Worm (Caenorhabditis elegans) whole organism, late embryonic: ENCODE data around the gene Y57G11C.499.
"Not testable (repeated sequence)": the region's sequence is repeated elsewhere in the genome, so short reads cannot be mapped to it uniquely, and the experiment has no call there.

Experiments used
- C08G9.2 ChIP-seq: sonication (generic microtip); optimal IDR thresholded peaks from 2 replicates; lab custom pipeline; 2016; ENCODE audit warnings: mild to moderate bottlenecking, missing genetic modification characterization, moderate library complexity, missing compliant biosample characterization
- ama-1 ChIP-seq: fragments of 150-350 bp; optimal IDR thresholded peaks from 2 replicates; lab custom pipeline; 2014
- ceh-14 ChIP-seq: sonication (generic microtip); optimal IDR thresholded peaks from 2 replicates; lab custom pipeline; 2016; ENCODE audit warnings: missing genotype, missing genetic modification characterization, missing compliant biosample characterization
- ceh-18 ChIP-seq: sonication (generic microtip); optimal IDR thresholded peaks from 2 replicates; lab custom pipeline; 2016; ENCODE audit warnings: missing genetic modification characterization, missing compliant biosample characterization
- ceh-19 ChIP-seq: fragments of 200-800 bp; sonication (Bioruptor generic); optimal IDR thresholded peaks from 2 replicates; lab custom pipeline; 2018; ENCODE audit warnings: mild to moderate bottlenecking, missing genetic modification characterization, missing compliant biosample characterization
- ceh-2 ChIP-seq: sonication (generic microtip); optimal IDR thresholded peaks from 2 replicates; lab custom pipeline; 2016; ENCODE audit warnings: missing genotype, missing genetic modification characterization, missing compliant biosample characterization
- ceh-22 ChIP-seq: sonication (generic microtip); optimal IDR thresholded peaks from 2 replicates; lab custom pipeline; 2017; ENCODE audit warnings: missing biosample characterization, missing genetic modification characterization
- ceh-24 ChIP-seq: sonication (generic microtip); optimal IDR thresholded peaks from 2 replicates; lab custom pipeline; 2016; ENCODE audit warnings: mild to moderate bottlenecking, missing genetic modification characterization, missing compliant biosample characterization
- ceh-34 ChIP-seq: sonication (generic microtip); optimal IDR thresholded peaks from 2 replicates; lab custom pipeline; 2016; ENCODE audit warnings: mild to moderate bottlenecking, missing genetic modification characterization, missing compliant biosample characterization
- ceh-48 ChIP-seq: sonication (generic microtip); optimal IDR thresholded peaks from 2 replicates; lab custom pipeline; 2016; ENCODE audit warnings: missing genetic modification characterization, inconsistent platforms, missing compliant biosample characterization
- ceh-6 ChIP-seq: fragments of 200-800 bp; sonication (Bioruptor generic); optimal IDR thresholded peaks from 2 replicates; lab custom pipeline; 2018; ENCODE audit warnings: mild to moderate bottlenecking, missing genetic modification characterization, missing compliant biosample characterization
- ceh-9 ChIP-seq: sonication (generic microtip); optimal IDR thresholded peaks from 2 replicates; lab custom pipeline; 2016; ENCODE audit warnings: mild to moderate bottlenecking, missing genetic modification characterization, inconsistent platforms, missing compliant biosample characterization
- che-1 ChIP-seq: sonication (generic microtip); optimal IDR thresholded peaks from 2 replicates; lab custom pipeline; 2016; ENCODE audit warnings: mild to moderate bottlenecking, missing genetic modification characterization, missing compliant biosample characterization
- dmd-4 ChIP-seq: sonication (generic microtip); optimal IDR thresholded peaks from 2 replicates; lab custom pipeline; 2016; ENCODE audit warnings: borderline replicate concordance, missing genetic modification characterization, missing compliant biosample characterization
- ets-4 ChIP-seq: sonication (generic microtip); optimal IDR thresholded peaks from 2 replicates; lab custom pipeline; 2016; ENCODE audit warnings: missing genetic modification characterization, missing compliant biosample characterization
- fax-1 ChIP-seq: sonication (generic microtip); optimal IDR thresholded peaks from 2 replicates; lab custom pipeline; 2016; ENCODE audit warnings: missing genotype, missing genetic modification characterization, missing compliant biosample characterization
- fkh-6 ChIP-seq: sonication (generic microtip); optimal IDR thresholded peaks from 2 replicates; lab custom pipeline; 2016; ENCODE audit warnings: missing genetic modification characterization, missing compliant biosample characterization
- gmeb-2 ChIP-seq: sonication (generic microtip); optimal IDR thresholded peaks from 2 replicates; lab custom pipeline; 2016; ENCODE audit warnings: missing genetic modification characterization, inconsistent platforms, missing compliant biosample characterization
- hlh-13 ChIP-seq: fragments of 200-800 bp; sonication (Bioruptor generic); optimal IDR thresholded peaks from 2 replicates; lab custom pipeline; 2018; ENCODE audit warnings: mild to moderate bottlenecking, missing genetic modification characterization, missing compliant biosample characterization
- hlh-15 ChIP-seq: sonication (generic microtip); optimal IDR thresholded peaks from 2 replicates; lab custom pipeline; 2016; ENCODE audit warnings: missing genetic modification characterization, missing compliant biosample characterization
- hlh-30 ChIP-seq: sonication (generic microtip); optimal IDR thresholded peaks from 2 replicates; lab custom pipeline; 2017; ENCODE audit warnings: antibody characterized with exemption, missing genetic modification characterization, missing compliant biosample characterization; ENCODE audit not compliant: insufficient read depth
- hlh-8 ChIP-seq: sonication (generic microtip); optimal IDR thresholded peaks from 2 replicates; lab custom pipeline; 2016; ENCODE audit warnings: missing genotype, missing genetic modification characterization, missing compliant biosample characterization
- lim-6 ChIP-seq: sonication (generic microtip); optimal IDR thresholded peaks from 2 replicates; lab custom pipeline; 2016; ENCODE audit warnings: missing genetic modification characterization, missing compliant biosample characterization
- lin-11 ChIP-seq: fragments of 200-800 bp; sonication (Bioruptor generic); optimal IDR thresholded peaks from 2 replicates; lab custom pipeline; 2018; ENCODE audit warnings: mild to moderate bottlenecking, missing genetic modification characterization, missing compliant biosample characterization
- nhr-232 ChIP-seq: sonication (generic microtip); optimal IDR thresholded peaks from 2 replicates; lab custom pipeline; 2016; ENCODE audit warnings: missing genetic modification characterization, missing compliant biosample characterization
- pat-9 ChIP-seq: fragments of 200-800 bp; sonication (Bioruptor generic); optimal IDR thresholded peaks from 2 replicates; lab custom pipeline; 2018; ENCODE audit warnings: mild to moderate bottlenecking, missing genetic modification characterization, moderate library complexity, missing compliant biosample characterization
- pax-1 ChIP-seq: fragments of 150-350 bp; optimal IDR thresholded peaks from 2 replicates; lab custom pipeline; 2014; ENCODE audit warnings: missing biosample characterization, missing genetic modification characterization
- pha-4 ChIP-seq: fragments of 150-350 bp; optimal IDR thresholded peaks from 2 replicates; lab custom pipeline; 2018; ENCODE audit warnings: missing biosample characterization, missing genetic modification reagents, missing genetic modification characterization
- pqm-1 ChIP-seq: sonication (generic microtip); optimal IDR thresholded peaks from 2 replicates; lab custom pipeline; 2016; ENCODE audit warnings: missing genetic modification characterization, missing compliant biosample characterization
- pros-1 ChIP-seq: fragments of 150-350 bp; optimal IDR thresholded peaks from 2 replicates; lab custom pipeline; 2014; ENCODE audit warnings: missing biosample characterization, missing genetic modification reagents, missing genetic modification characterization
- rnt-1 ChIP-seq: sonication (generic microtip); optimal IDR thresholded peaks from 2 replicates; lab custom pipeline; 2016; ENCODE audit warnings: missing genetic modification characterization, missing compliant biosample characterization
- sdc-2 ChIP-seq: sonication (generic microtip); optimal IDR thresholded peaks from 2 replicates; lab custom pipeline; 2016; ENCODE audit warnings: missing genotype, missing genetic modification characterization, missing compliant biosample characterization
- tbx-2 ChIP-seq: sonication (generic microtip); optimal IDR thresholded peaks from 2 replicates; lab custom pipeline; 2016; ENCODE audit warnings: missing genetic modification characterization, missing compliant biosample characterization
- unc-3 ChIP-seq, 2 experiments: fragments of 200-800 bp in 1 of 2; sonication (Bioruptor generic) in 1 of 2; sonication (generic microtip) in 1 of 2; conservative IDR thresholded peaks in 1 of 2; optimal IDR thresholded peaks in 1 of 2; 2 replicates each; pipeline versions ENCODE4 v1.3.6 to Lab custom; 2016 to 2022; ENCODE audit warnings: missing compliant biosample characterization in 2 of 2, missing genetic modification characterization in 2 of 2, missing genetic modification reagents in 1 of 2
- unc-55 ChIP-seq: sonication (generic microtip); optimal IDR thresholded peaks from 2 replicates; lab custom pipeline; 2017; ENCODE audit warnings: missing biosample characterization, missing genetic modification reagents, missing genetic modification characterization

Gene Y57G11C.499

DNA sequence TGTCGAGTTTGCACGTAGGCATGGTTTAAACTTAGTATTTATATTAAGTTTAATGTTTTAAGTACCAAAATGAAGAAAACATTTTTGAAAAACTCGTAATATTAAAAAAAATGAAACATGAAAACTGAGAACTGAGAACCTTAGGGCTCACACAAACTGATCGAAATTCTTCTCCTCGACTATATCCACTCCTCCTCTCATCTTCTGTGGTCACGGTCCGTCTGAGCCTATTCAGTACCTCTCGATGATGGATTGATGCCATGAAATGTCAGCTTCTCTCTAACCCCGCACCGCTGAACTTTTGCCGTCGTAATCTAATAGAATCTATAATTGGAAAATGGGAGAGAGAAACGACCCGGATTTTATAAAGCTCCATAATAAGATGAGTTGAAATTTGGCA is 29.7 kb upstream of the Y57G11C.499 start, which contains the start of gene nlp-56:
nlp-56 (minus strand) TSS at position 257 of the 400 bp plus-strand sequence.
- TF ChIP-seq rnt-1 (no peak), ceh-9 (tag; lab: Kevin White, UChicago) (no peak), gmeb-2 (tag; lab: Kevin White, UChicago) (no peak), fax-1 (tag; lab: Kevin White, UChicago) (no peak), ceh-24 (no peak), pros-1 (no peak), unc-3 (GFP tag; conservative IDR thresholded peaks at IDR 0.05; lab: Robert Waterston, UW) (no peak), unc-3 (tag; optimal IDR thresholded peaks at IDR 0.05; lab: Kevin White, UChicago) (no peak), ceh-2 (no peak), hlh-30 (tag; lab: Kevin White, UChicago) (no peak), ama-1 (lab: Kevin White, UChicago) (no peak), lim-6 (no peak), nhr-232 (tag; lab: Kevin White, UChicago) (no peak), pat-9 (tag; lab: Kevin White, UChicago) (no peak), hlh-13 (GFP tag; lab: Kevin White, UChicago) (no peak), sdc-2 (tag; lab: Kevin White, UChicago) (no peak), pha-4 (tag; lab: Kevin White, UChicago) (no peak), ceh-34 (tag; lab: Kevin White, UChicago) (no peak), ceh-22 (no peak)

DNA sequence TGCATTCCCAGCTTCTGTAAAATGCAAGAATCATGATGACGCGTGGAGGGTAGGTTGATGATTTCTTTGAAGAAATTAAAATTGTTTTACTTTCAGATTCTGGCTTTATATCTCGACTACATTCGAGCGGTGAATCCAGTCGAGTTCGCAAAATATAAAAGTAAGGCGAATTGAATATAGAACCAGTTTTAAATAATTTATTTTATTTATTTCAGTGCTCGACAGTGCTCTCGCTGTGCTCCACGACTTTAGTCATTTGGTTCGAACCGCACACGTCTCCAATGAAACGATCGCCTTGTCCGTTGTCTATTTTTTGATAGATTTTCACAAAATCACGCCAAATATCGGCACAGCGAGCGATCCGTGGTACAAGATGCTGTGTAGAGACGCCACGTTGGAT is 27.5 kb upstream of the Y57G11C.499 start, which contains the start of gene Y57G11C.1130:
Y57G11C.1130 (plus strand) TSS at position 301 of the 400 bp plus-strand sequence.
- no peak for TF ChIP-seq hlh-8 (tag; lab: Kevin White, UChicago)
- no peak for TF ChIP-seq ceh-24
- no peak for TF ChIP-seq hlh-15 (tag; lab: Kevin White, UChicago)
- no peak for TF ChIP-seq gmeb-2 (tag; lab: Kevin White, UChicago)
- no peak for TF ChIP-seq pha-4 (tag; lab: Kevin White, UChicago)
- no peak for TF ChIP-seq nhr-232 (tag; lab: Kevin White, UChicago)
- TF ChIP-seq pros-1 = no peak
- no peak for TF ChIP-seq fkh-6 (tag; lab: Kevin White, UChicago)
- TF ChIP-seq ets-4 (tag; lab: Kevin White, UChicago) = no peak
- TF ChIP-seq che-1 (tag; lab: Kevin White, UChicago) = no peak
- no peak for TF ChIP-seq pqm-1 (tag; lab: Kevin White, UChicago)

DNA sequence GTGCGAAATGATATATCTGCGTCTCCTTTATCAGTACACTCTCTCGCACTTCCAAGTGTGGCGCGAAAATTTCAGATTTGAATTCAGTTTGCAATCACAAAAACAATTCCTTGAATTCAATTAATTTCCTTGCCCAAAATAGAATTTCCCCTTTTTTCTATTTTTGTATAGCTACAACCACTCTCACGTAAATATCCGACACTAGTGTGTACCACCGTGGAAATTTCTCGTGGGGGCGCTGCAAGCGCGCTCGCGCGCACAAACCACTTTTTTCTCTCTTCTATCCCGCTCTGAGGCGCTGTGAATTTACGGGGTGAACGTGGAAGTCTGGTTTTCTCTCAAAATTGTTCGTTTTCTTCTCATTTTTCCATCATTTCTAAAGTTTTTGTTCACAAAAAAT is 26.8 kb upstream of the Y57G11C.499 start, which contains the start of gene Y57G11C.8:
Y57G11C.8 (plus strand) TSS at position 301 of the 400 bp plus-strand sequence.
- TF ChIP-seq rnt-1 = no peak

DNA sequence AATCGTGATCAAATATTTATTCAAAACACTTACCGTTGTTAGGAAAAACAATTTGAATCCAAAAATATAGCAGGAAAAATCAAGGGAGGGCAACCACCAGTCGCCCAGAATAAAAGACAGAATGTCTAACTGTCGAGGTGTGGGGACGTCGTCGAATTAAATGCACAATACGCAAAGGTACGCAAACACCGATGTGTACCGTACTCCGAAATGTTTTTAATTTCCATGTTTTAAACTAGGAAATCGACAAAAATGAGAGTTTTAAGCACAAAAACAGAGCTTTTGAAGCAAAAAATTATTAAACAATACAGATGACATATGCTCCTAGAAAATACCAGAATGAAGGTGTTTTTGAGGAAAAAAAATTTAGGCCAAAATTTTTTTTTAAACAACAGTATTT is 19.7 kb upstream of the Y57G11C.499 start, which contains the start of gene Y57G11C.51:
Y57G11C.51 (minus strand) TSS at position 101 of the 400 bp plus-strand sequence.
- not testable (repeated sequence) for TF ChIP-seq ceh-19 (GFP tag; lab: Kevin White, UChicago); pha-4 (tag; lab: Kevin White, UChicago); ceh-6

DNA sequence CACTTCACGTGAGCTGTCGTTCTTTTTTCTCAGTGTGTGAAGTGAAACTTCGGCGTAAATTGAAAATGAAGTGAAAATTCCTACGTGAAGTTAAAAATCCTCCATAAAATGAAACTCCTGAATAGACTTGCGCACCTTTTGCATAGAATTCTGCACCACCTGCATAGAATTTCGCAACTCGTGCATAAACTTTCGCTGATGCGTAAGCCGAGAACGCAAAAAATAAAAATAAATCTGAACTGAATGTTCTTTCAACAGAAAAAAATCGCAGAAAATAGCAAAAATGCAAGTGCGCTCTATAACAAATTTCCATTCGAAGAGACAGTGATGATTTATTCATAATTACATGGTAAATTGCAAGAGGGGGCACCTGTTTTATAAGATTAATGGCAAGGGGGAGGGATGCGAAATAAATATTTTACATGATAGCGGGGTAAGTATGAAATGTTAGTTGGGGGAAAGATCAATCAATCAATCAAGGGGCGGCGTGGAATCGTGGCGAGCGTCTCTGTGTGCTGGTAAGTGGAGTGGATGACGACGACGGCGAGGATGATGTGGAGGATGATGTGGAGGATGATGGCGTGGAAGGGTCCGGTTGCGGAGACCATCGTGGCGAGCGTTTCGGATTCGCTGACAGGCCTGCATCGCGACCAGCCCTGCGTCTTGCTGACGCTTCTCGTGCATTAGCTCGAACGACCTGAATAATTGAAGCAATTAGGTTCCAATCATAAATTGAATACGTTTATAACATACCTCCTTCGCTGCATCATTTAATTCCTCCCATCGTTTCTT is 18.7 kb upstream of the Y57G11C.499 start, which contains the start of gene Y57G11C.36:
Y57G11C.36 (minus strand) TSS at position 502 of the 792 bp plus-strand sequence.
- TF ChIP-seq ceh-2 = no peak
- no peak for TF ChIP-seq fkh-6 (tag; lab: Kevin White, UChicago)
- no peak for TF ChIP-seq che-1 (tag; lab: Kevin White, UChicago)
- TF ChIP-seq ceh-18 (tag; lab: Kevin White, UChicago) = no peak
- TF ChIP-seq lin-11 (tag; lab: Kevin White, UChicago) = no peak
- TF ChIP-seq ceh-19 (GFP tag; lab: Kevin White, UChicago) = no peak
- TF ChIP-seq unc-55 = no peak
- TF ChIP-seq sdc-2 (tag; lab: Kevin White, UChicago) = no peak
- no peak for TF ChIP-seq ceh-48
- no peak for TF ChIP-seq pax-1 (tag; lab: Kevin White, UChicago)
- no peak for TF ChIP-seq gmeb-2 (tag; lab: Kevin White, UChicago)
- no peak for TF ChIP-seq tbx-2 (tag; lab: Kevin White, UChicago)
- TF ChIP-seq C08G9.2 (tag; lab: Kevin White, UChicago) = no peak
- TF ChIP-seq ceh-14 = no peak
- no peak for TF ChIP-seq ceh-34 (tag; lab: Kevin White, UChicago)
- TF ChIP-seq dmd-4 (tag; lab: Kevin White, UChicago) = no peak
